Fruit fly (Drosophila melanogaster): ENCODE results near the gene Ptp10D.
A peak's percentile ranks its signal among the peaks of the same experiment; 100 is the strongest.

DNA sequence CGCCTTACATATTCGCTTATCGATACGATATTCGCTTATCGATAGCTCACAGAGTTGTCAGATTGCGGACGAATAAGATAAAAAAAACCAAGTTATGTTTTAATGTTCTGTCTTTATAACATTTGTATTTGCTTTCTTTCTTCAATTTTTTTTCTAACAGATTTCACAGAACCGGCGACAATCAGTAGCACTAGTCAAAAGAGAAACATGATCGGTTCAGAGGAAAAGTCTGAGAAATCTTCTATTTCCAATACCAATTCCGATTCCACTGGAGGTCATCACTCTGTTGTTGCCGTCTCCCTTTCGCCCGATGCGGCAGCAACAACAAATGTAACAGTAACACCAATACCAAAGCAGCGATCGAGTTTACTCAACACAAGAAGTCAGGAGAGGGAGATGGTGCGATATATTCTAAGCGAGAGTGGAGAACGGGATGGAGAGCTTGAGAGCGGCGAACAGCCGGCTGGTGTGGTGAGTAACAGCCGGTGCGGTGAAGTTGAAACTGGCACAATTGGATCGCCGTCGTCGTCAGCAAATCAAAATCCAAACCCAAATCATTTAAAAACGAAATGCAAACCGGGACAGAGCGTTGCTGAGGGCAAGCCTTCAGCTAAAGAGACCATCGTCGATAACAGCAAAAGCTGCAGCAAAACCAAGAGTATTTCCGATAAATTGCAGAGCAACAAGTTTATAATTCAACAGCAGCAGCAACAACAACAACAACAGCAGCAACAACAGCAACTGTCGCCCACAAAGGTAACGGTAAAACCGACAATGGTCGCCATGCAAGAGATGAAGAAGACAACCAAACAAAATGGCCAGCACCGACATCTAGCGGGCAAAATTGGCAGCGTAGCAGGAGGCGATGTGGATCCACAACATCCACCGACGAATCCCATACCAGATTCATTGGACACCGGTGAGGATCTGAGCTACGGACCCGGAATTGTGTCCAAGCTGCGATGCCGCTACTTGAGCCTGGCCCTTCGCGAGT, 60.0 kb downstream of the Ptp10D start:
- peak; percentile 24 for TF ChIP-seq CG8301 (tag; optimal IDR thresholded peaks at IDR 0.05)
- peak; percentile 68; the same call in 2 of the 3 replicates for TF ChIP-seq fd96Ca (GFP tag; IDR thresholded peaks at IDR 0.05)
- TF ChIP-seq D1 (tag; optimal IDR thresholded peaks at IDR 0.05) = peak; percentile 6
- TF ChIP-seq gl (tag; optimal IDR thresholded peaks at IDR 0.05) = no peak
- TF ChIP-seq Pif1A (GFP tag; optimal IDR thresholded peaks at IDR 0.05) = peak; percentile 55
- TF ChIP-seq CG10348 (GFP tag; IDR thresholded peaks at IDR 0.05) = no peak
- TF ChIP-seq CG8159 (tag; optimal IDR thresholded peaks at IDR 0.05) = peak; percentile 47
- peak; percentile 16 for TF ChIP-seq CG34367 (tag; optimal IDR thresholded peaks at IDR 0.05)
- peak; percentile 64 for TF ChIP-seq CG15710 (tag; optimal IDR thresholded peaks at IDR 0.05)
- TF ChIP-seq EcR (GFP tag; optimal IDR thresholded peaks at IDR 0.05) = peak; percentile 99
- peak; percentile 39 for TF ChIP-seq CG17806 (tag; optimal IDR thresholded peaks at IDR 0.05)
- TF ChIP-seq CG12605 (GFP tag; IDR thresholded peaks at IDR 0.05) = peak; percentile 10; the same call in 1 of the 2 replicates
- TF ChIP-seq Ets98B (GFP tag; IDR thresholded peaks at IDR 0.05) = peak; percentile 33

Measured in whole organism, pupa.